Fruit fly (Drosophila melanogaster): Measurements from ENCODE around the gene wkd.
A peak's percentile ranks its signal among the peaks of the same experiment; 100 is the strongest.

The wkd gene

DNA sequence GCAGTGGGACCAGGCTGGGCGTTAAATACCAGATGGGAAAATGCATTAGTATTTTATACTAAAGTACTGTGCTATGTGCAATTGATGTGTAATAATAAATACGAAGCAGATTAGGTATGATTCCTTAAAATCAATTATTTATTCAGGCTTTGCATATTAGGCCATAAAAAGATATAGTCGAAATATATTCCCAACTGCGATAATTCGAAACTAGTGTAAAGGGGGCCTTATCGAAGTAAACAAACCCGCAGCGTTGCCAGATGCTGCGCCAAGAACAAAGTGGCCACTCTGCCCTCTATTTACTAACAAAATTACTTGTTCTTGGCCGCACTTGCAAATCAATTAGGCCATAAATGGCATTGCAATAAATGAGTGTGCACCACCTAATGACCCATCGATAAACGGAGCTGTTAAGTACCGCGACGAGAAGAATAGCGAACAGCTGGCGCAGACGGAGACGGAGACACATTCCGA, 23.8 kb upstream of the wkd start, which contains the start of gene CG10898 (continued):
- TF ChIP-seq MBD-R2 (GFP tag; IDR thresholded peaks at IDR 0.05) (peak; percentile 96), Sox100B (GFP tag; optimal IDR thresholded peaks at IDR 0.05) (peak; percentile 46), ham (GFP tag; IDR thresholded peaks at IDR 0.05) (peak; percentile 20; the same call in 1 of the 2 replicates), CG17802 (tag; optimal IDR thresholded peaks at IDR 0.05) (peak; percentile 99), repo (GFP tag; optimal IDR thresholded peaks at IDR 0.05) (peak; percentile 86), Drgx (GFP tag; IDR thresholded peaks at IDR 0.05) (peak; percentile 73), Hmr (GFP tag; optimal IDR thresholded peaks at IDR 0.05) (peak; percentile 88), CG7928 (GFP tag; optimal IDR thresholded peaks at IDR 0.05) (peak; percentile 32), CG2129 (GFP tag; IDR thresholded peaks at IDR 0.05; ENCODE audit: partially characterized antibody) (no peak), YL-1 (GFP tag; optimal IDR thresholded peaks at IDR 0.05) (peak; percentile 51), sug (tag; optimal IDR thresholded peaks at IDR 0.05) (peak; percentile 74), CG1602 (GFP tag; optimal IDR thresholded peaks at IDR 0.05) (peak; percentile 74), lola (GFP tag; optimal IDR thresholded peaks at IDR 0.05) (peak in 1 of 3 experiments; percentile 69), Ssrp (tag; optimal IDR thresholded peaks at IDR 0.05) (peak; percentile 78), Dp (GFP tag; optimal IDR thresholded peaks at IDR 0.05) (peak; percentile 61), usp (GFP tag; optimal IDR thresholded peaks at IDR 0.05) (no peak), CG14860 (GFP tag; IDR thresholded peaks at IDR 0.05; ENCODE audit: partially characterized antibody) (no peak), trh (GFP tag; optimal IDR thresholded peaks at IDR 0.05) (peak; percentile 33), amos (GFP tag; IDR thresholded peaks at IDR 0.05; ENCODE audit: partially characterized antibody) (0 out of 2 replicates have a peak, but pooled peaks have one; percentile 6), CG17359 (tag; optimal IDR thresholded peaks at IDR 0.05) (peak; percentile 81), CG3726 (GFP tag; IDR thresholded peaks at IDR 0.05) (peak; percentile 82), sim (GFP tag; IDR thresholded peaks at IDR 0.05) (no peak), CG10959 (GFP tag; IDR thresholded peaks at IDR 0.05) (peak; percentile 52; the same call in 1 of the 2 replicates), CG10267 (tag; optimal IDR thresholded peaks at IDR 0.05) (peak; percentile 72), sima (GFP tag; optimal IDR thresholded peaks at IDR 0.05) (peak; percentile 13), CG6765 (GFP tag; optimal IDR thresholded peaks at IDR 0.05) (peak; percentile 48), z (GFP tag; IDR thresholded peaks at IDR 0.05) (no peak), CG10147 (GFP tag; optimal IDR thresholded peaks at IDR 0.05) (peak; percentile 66), CG12071 (GFP tag; optimal IDR thresholded peaks at IDR 0.05) (peak; percentile 62), CG12769 (tag; optimal IDR thresholded peaks at IDR 0.05) (peak; percentile 84), Stat92E (GFP tag; optimal IDR thresholded peaks at IDR 0.05) (no peak), Adf1 (GFP tag; IDR thresholded peaks at IDR 0.05) (peak; percentile 43), mam (GFP tag; optimal IDR thresholded peaks at IDR 0.05) (peak; percentile 90), Gug (GFP tag; IDR thresholded peaks at IDR 0.05) (peak; percentile 75; the same call in 3 of the 4 replicates), Six4 (GFP tag; optimal IDR thresholded peaks at IDR 0.05) (peak; percentile 77), CG3407 (GFP tag; optimal IDR thresholded peaks at IDR 0.05) (peak; percentile 39), rib (GFP tag; IDR thresholded peaks at IDR 0.05) (peak; percentile 80), Rfx (GFP tag; IDR thresholded peaks at IDR 0.05) (peak; percentile 91), BEAF-32 (GFP tag; optimal IDR thresholded peaks at IDR 0.05) (peak; percentile 53), CG3163 (GFP tag; optimal IDR thresholded peaks at IDR 0.05) (peak; percentile 65), CG6689 (GFP tag; IDR thresholded peaks at IDR 0.05) (peak; percentile 82), NC2β (GFP tag; optimal IDR thresholded peaks at IDR 0.05) (peak; percentile 80), CG6254 (GFP tag; optimal IDR thresholded peaks at IDR 0.05) (peak; percentile 60), wor (GFP tag; IDR thresholded peaks at IDR 0.05) (peak; percentile 58), crc (GFP tag; optimal IDR thresholded peaks at IDR 0.05) (peak; percentile 57), CG30431 (GFP tag; optimal IDR thresholded peaks at IDR 0.05) (peak; percentile 61), CG2120 (GFP tag; optimal IDR thresholded peaks at IDR 0.05) (peak; percentile 94), CG12391 (tag; optimal IDR thresholded peaks at IDR 0.05) (peak; percentile 91), nmo (GFP tag; optimal IDR thresholded peaks at IDR 0.05) (peak; percentile 93), CG34422 (GFP tag; IDR thresholded peaks at IDR 0.05) (peak; percentile 88)

Measured in whole organism, embryonic.